Fruit fly (Drosophila melanogaster) whole organism, embryonic: Measurements from ENCODE around the gene Nup153.

ENCODE experiments used
- ATbp ChIP-seq: fragments of 200-800 bp; sonication (Bioruptor generic); optimal IDR thresholded peaks from 2 replicates; lab custom pipeline; 2017; ENCODE audit warnings: missing biosample characterization, mild to moderate bottlenecking, missing genetic modification characterization, missing genetic modification reagents
- Awh ChIP-seq: fragments of 200-800 bp; sonication (Bioruptor generic); IDR thresholded peaks from 2 replicates; pipeline ENCODE4, ENCODE4 v1.3.6; 2022; ENCODE audit warnings: missing biosample characterization, missing genetic modification characterization
- CG10543 ChIP-seq: fragments of 200-800 bp; sonication (Bioruptor generic); optimal IDR thresholded peaks from 3 replicates; lab custom pipeline; 2017; ENCODE audit warnings: missing biosample characterization, mild to moderate bottlenecking, missing genetic modification characterization, moderate library complexity
- CG12071 ChIP-seq: fragments of 200-800 bp; sonication (Bioruptor generic); optimal IDR thresholded peaks from 3 replicates; lab custom pipeline; 2018; ENCODE audit warnings: missing biosample characterization, mild to moderate bottlenecking, missing genetic modification characterization
- CG12219 ChIP-seq: fragments of 200-800 bp; sonication (Bioruptor generic); optimal IDR thresholded peaks from 3 replicates; lab custom pipeline; 2018; ENCODE audit warnings: missing biosample characterization, mild to moderate bottlenecking, missing genetic modification characterization
- CG12299 ChIP-seq: fragments of 200-800 bp; sonication (Bioruptor generic); optimal IDR thresholded peaks from 2 replicates; lab custom pipeline; 2018; ENCODE audit warnings: missing biosample characterization, mild to moderate bottlenecking, missing genetic modification characterization
- CG12391 ChIP-seq: fragments of 200-800 bp; sonication (Bioruptor generic); optimal IDR thresholded peaks from 3 replicates; lab custom pipeline; 2018; ENCODE audit warnings: missing biosample characterization, mild to moderate bottlenecking, missing genetic modification characterization, moderate library complexity
- CG15479 ChIP-seq: fragments of 200-800 bp; sonication (Bioruptor generic); optimal IDR thresholded peaks from 3 replicates; lab custom pipeline; 2019; ENCODE audit warnings: missing biosample characterization, mild to moderate bottlenecking, missing genetic modification characterization, moderate library complexity
- CG15601 ChIP-seq: fragments of 200-800 bp; sonication (Bioruptor generic); optimal IDR thresholded peaks from 3 replicates; lab custom pipeline; 2019; ENCODE audit warnings: missing biosample characterization, mild to moderate bottlenecking, missing genetic modification characterization, moderate library complexity
- CG17912 ChIP-seq: fragments of 200-800 bp; sonication (Bioruptor generic); optimal IDR thresholded peaks from 2 replicates; lab custom pipeline; 2018; ENCODE audit warnings: missing biosample characterization, mild to moderate bottlenecking, missing genetic modification characterization
- CG18262 ChIP-seq: fragments of 200-800 bp; optimal IDR thresholded peaks from 3 replicates; lab custom pipeline; 2019; ENCODE audit warnings: missing biosample characterization, mild to moderate bottlenecking, missing genetic modification characterization, moderate library complexity
- CG18619 ChIP-seq: fragments of 200-800 bp; sonication (Bioruptor generic); optimal IDR thresholded peaks from 3 replicates; lab custom pipeline; 2017; ENCODE audit warnings: missing biosample characterization, mild to moderate bottlenecking, missing genetic modification characterization
- CG2875 ChIP-seq: fragments of 200-800 bp; sonication (Bioruptor generic); optimal IDR thresholded peaks from 2 replicates; lab custom pipeline; 2017; ENCODE audit warnings: missing biosample characterization, mild to moderate bottlenecking, missing genetic modification characterization, missing genetic modification reagents
- CG31388 ChIP-seq: fragments of 200-800 bp; sonication (Bioruptor generic); optimal IDR thresholded peaks from 2 replicates; lab custom pipeline; 2016; ENCODE audit warnings: missing biosample characterization, missing genetic modification characterization
- CG3838 ChIP-seq: fragments of 200-800 bp; sonication (Bioruptor generic); optimal IDR thresholded peaks from 3 replicates; lab custom pipeline; 2016; ENCODE audit warnings: missing biosample characterization, missing genetic modification characterization
- CG6689 ChIP-seq: fragments of 200-800 bp; sonication (Bioruptor generic); IDR thresholded peaks from 2 replicates; pipeline ENCODE4 v1.3.6; 2022; ENCODE audit warnings: missing biosample characterization, missing genetic modification characterization
- CG7745 ChIP-seq: fragments of 200-800 bp; sonication (Bioruptor generic); optimal IDR thresholded peaks from 2 replicates; lab custom pipeline; 2018; ENCODE audit warnings: missing biosample characterization, mild to moderate bottlenecking, missing genetic modification characterization, moderate library complexity
- CG8089 ChIP-seq: fragments of 200-800 bp; sonication (Bioruptor generic); optimal IDR thresholded peaks from 3 replicates; lab custom pipeline; 2016; ENCODE audit warnings: missing biosample characterization, missing genetic modification characterization
- CG8359 ChIP-seq: fragments of 200-800 bp; sonication (Bioruptor generic); optimal IDR thresholded peaks from 2 replicates; lab custom pipeline; 2017; ENCODE audit warnings: missing biosample characterization, mild to moderate bottlenecking, missing genetic modification characterization, borderline replicate concordance
- CG9437 ChIP-seq: fragments of 200-800 bp; sonication (Bioruptor generic); optimal IDR thresholded peaks from 2 replicates; lab custom pipeline; 2018; ENCODE audit warnings: missing biosample characterization, mild to moderate bottlenecking, missing genetic modification characterization
- HHEX ChIP-seq: fragments of 200-800 bp; sonication (Bioruptor generic); optimal IDR thresholded peaks from 3 replicates; lab custom pipeline; 2017; ENCODE audit warnings: missing biosample characterization, mild to moderate bottlenecking, missing genetic modification characterization, missing genetic modification reagents
- HLH4C ChIP-seq: fragments of 200-800 bp; sonication (Bioruptor generic); IDR thresholded peaks from 3 replicates; pipeline ENCODE4 v1.3.6; 2022; ENCODE audit warnings: missing biosample characterization, missing genetic modification characterization; ENCODE audit not compliant: partially characterized antibody
- Hey ChIP-seq: fragments of 200-800 bp; sonication (Bioruptor generic); optimal IDR thresholded peaks from 3 replicates; lab custom pipeline; 2018; ENCODE audit warnings: missing biosample characterization, mild to moderate bottlenecking, missing genetic modification characterization
- Hr39 ChIP-seq: fragments of >200 bp; optimal IDR thresholded peaks from 2 replicates; lab custom pipeline; 2017
- Med ChIP-seq: fragments of 200-800 bp; sonication (Bioruptor generic); peaks from one replicate; lab custom pipeline; 2016; ENCODE audit warnings: missing biosample characterization, missing genetic modification characterization, mild to moderate bottlenecking, inconsistent platforms, moderate library complexity
- Nf-YB ChIP-seq: fragments of 200-800 bp; sonication (Bioruptor generic); optimal IDR thresholded peaks from 3 replicates; lab custom pipeline; 2019; ENCODE audit warnings: missing biosample characterization, mild to moderate bottlenecking, missing genetic modification characterization, moderate library complexity
- Sry-β ChIP-seq: fragments of 200-800 bp; sonication (Bioruptor generic); optimal IDR thresholded peaks from 2 replicates; lab custom pipeline; 2018; ENCODE audit warnings: missing biosample characterization, mild to moderate bottlenecking, missing genetic modification characterization, moderate library complexity
- Xrp1 ChIP-seq: fragments of 200-800 bp; sonication (Bioruptor generic); IDR thresholded peaks from 2 replicates; pipeline ENCODE4 v1.3.6; 2022; ENCODE audit warnings: missing biosample characterization, missing genetic modification characterization
- bigmax ChIP-seq: fragments of 200-800 bp; sonication (Bioruptor generic); optimal IDR thresholded peaks from 2 replicates; lab custom pipeline; 2018; ENCODE audit warnings: missing biosample characterization, mild to moderate bottlenecking, missing genetic modification characterization
- cad ChIP-seq: fragments of >200 bp; optimal IDR thresholded peaks from 2 replicates; lab custom pipeline; 2017; ENCODE audit warnings: missing biosample characterization, missing genetic modification characterization
- ci ChIP-seq: fragments of 200-800 bp; sonication (Bioruptor generic); IDR thresholded peaks from 3 replicates; pipeline ENCODE4 v1.3.6; 2022; ENCODE audit warnings: missing biosample characterization, missing genetic modification characterization
- ewg ChIP-seq: fragments of 200-800 bp; sonication (Bioruptor generic); optimal IDR thresholded peaks from 3 replicates; lab custom pipeline; 2017; ENCODE audit warnings: mild to moderate bottlenecking, missing biosample characterization, missing genetic modification reagents, missing genetic modification characterization
- gce ChIP-seq: fragments of 200-800 bp; sonication (Bioruptor generic); IDR thresholded peaks from 3 replicates; pipeline ENCODE4 v1.3.6; 2022; ENCODE audit warnings: missing biosample characterization, missing genetic modification characterization
- gcm ChIP-seq: fragments of 200-800 bp; sonication (Bioruptor generic); optimal IDR thresholded peaks from 2 replicates; lab custom pipeline; 2019; ENCODE audit warnings: missing biosample characterization, mild to moderate bottlenecking, missing genetic modification characterization, moderate library complexity
- grn ChIP-seq: fragments of 200-800 bp; sonication (Bioruptor generic); optimal IDR thresholded peaks from 3 replicates; lab custom pipeline; 2017; ENCODE audit warnings: missing biosample characterization, missing genetic modification characterization
- kni ChIP-seq: fragments of 200-800 bp; sonication (Bioruptor generic); optimal IDR thresholded peaks from 3 replicates; lab custom pipeline; 2017; ENCODE audit warnings: mild to moderate bottlenecking, missing biosample characterization, missing genetic modification reagents, missing genetic modification characterization
- lola ChIP-seq, 3 experiments: fragments of >200 bp in 2 of 3; fragments of 200-800 bp in 1 of 3; sonication (Bioruptor generic) in 1 of 3; optimal IDR thresholded peaks; 2 replicates each; lab custom pipeline; 2017 to 2019; ENCODE audit warnings: missing biosample characterization in 3 of 3, missing genetic modification characterization in 3 of 3, mild to moderate bottlenecking in 1 of 3, moderate library complexity in 1 of 3
- mirr ChIP-seq: fragments of 200-800 bp; sonication (Bioruptor generic); optimal IDR thresholded peaks from 3 replicates; lab custom pipeline; 2018; ENCODE audit warnings: missing biosample characterization, mild to moderate bottlenecking, missing genetic modification characterization
- otp ChIP-seq: fragments of 200-800 bp; sonication (Bioruptor generic); IDR thresholded peaks from 3 replicates; pipeline ENCODE4, ENCODE4 v1.3.6; 2022; ENCODE audit warnings: missing biosample characterization, missing genetic modification characterization
- salm ChIP-seq: fragments of 200-800 bp; sonication (Bioruptor generic); optimal IDR thresholded peaks from 2 replicates; lab custom pipeline; 2018; ENCODE audit warnings: missing biosample characterization, mild to moderate bottlenecking, missing genetic modification characterization
- scrt ChIP-seq: fragments of 200-800 bp; sonication (Bioruptor generic); optimal IDR thresholded peaks from 2 replicates; lab custom pipeline; 2018; ENCODE audit warnings: missing biosample characterization, mild to moderate bottlenecking, missing genetic modification characterization, moderate library complexity
- sens ChIP-seq: fragments of 200-800 bp; sonication (Bioruptor generic); peaks from one replicate; lab custom pipeline; 2016; ENCODE audit warnings: missing biosample characterization, missing genetic modification characterization
- so ChIP-seq: fragments of 200-800 bp; sonication (Bioruptor generic); IDR thresholded peaks from 3 replicates; pipeline ENCODE4 v1.3.6; 2022; ENCODE audit warnings: missing biosample characterization, missing genetic modification characterization
- sr ChIP-seq: fragments of 200-800 bp; sonication (Bioruptor generic); IDR thresholded peaks from 3 replicates; pipeline ENCODE4 v1.3.6; 2022; ENCODE audit warnings: missing biosample characterization, missing genetic modification characterization
- tio ChIP-seq: fragments of 200-800 bp; sonication (Bioruptor generic); optimal IDR thresholded peaks from 2 replicates; lab custom pipeline; 2017; ENCODE audit warnings: missing biosample characterization, missing genetic modification characterization, inconsistent platforms
- tup ChIP-seq: fragments of 200-800 bp; sonication (Bioruptor generic); optimal IDR thresholded peaks from 2 replicates; lab custom pipeline; 2016; ENCODE audit warnings: missing biosample characterization, mild to moderate bottlenecking, missing genetic modification characterization, moderate library complexity
- z ChIP-seq: fragments of 200-800 bp; sonication (Bioruptor generic); IDR thresholded peaks from 3 replicates; pipeline ENCODE4 v1.3.6; 2022; ENCODE audit warnings: missing biosample characterization, missing genetic modification characterization

The Nup153 gene

DNA sequence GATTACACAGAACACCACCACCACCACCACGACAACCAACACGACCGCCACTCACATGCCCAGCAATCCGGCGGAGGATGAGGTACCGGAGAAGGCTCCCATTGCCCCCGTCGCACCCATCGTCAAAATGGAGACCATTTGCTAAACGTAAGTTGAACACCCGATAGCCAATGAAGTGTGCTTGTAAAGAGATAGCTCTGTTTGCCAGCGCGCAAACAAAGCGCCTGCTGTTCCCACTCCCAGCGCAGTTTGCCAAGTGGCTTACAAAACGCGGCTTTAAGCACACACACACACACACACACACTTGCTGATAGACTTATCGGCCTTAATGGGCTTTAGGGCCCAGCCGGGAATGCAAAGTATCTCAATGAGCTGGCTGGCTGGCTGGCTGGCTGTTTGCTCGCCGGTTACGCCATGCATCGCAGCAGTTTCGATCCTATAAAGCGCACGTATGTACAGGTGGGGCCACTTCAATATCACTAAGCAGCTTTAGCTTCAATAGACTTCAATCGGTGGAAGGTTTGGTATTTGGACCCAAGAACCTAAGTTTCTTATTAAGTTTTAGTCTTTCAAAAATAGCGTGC is 44.4 kb downstream of the Nup153 start (continued):
- TF ChIP-seq Sry-β (GFP tag; lab: Kevin White, UChicago) (no peak), HLH4C (no peak), Med (GFP tag; lab: Kevin White, UChicago) (peak; percentile 35)

DNA sequence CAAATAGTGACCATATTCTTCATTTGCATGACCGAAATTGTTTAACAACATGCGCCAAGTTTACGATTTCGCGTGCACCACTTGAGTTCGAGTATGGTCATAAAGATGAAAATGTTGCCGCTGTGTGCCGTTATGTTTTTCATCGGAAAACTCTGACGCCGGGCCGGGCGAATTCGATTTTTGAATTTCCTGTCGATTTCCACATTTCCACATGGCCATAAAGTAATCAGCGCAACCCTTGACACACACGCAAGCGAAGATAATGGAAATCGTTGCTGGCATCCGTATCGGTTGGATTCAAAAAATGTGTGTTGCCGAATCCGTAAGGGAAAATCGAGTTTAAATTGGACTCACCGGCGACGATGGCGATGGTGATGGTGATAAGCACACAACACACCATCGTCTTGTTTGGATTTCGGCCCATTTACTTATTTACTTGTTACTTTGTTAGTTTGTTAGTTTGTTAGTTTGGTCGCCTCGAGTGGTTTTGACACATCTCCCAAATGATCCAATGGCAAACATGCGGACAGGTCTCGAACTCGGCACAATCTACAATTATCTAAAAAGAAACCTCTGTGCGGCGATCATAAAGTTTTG is 45.6 kb downstream of the Nup153 start:
- peak; percentile 89 for TF ChIP-seq ATbp (GFP tag; lab: Kevin White, UChicago)
- TF ChIP-seq CG7745 (tag; lab: Kevin White, UChicago): peak; percentile 66
- TF ChIP-seq CG3838 (GFP tag; lab: Kevin White, UChicago): peak; percentile 53
- TF ChIP-seq CG6689: peak; percentile 25; the same call in 1 of the 2 replicates
- peak; percentile 80 for TF ChIP-seq CG2875 (GFP tag; lab: Kevin White, UChicago)
- 0 out of 3 replicates have a peak, but pooled peaks have one; percentile 28 for TF ChIP-seq z (GFP tag; lab: Robert Waterston, UW)
- peak; percentile 66; the same call in 2 of the 3 replicates for TF ChIP-seq otp
- peak; percentile 40 for TF ChIP-seq CG8359 (GFP tag; lab: Kevin White, UChicago)
- peak; percentile 55 for TF ChIP-seq CG12219 (GFP tag; lab: Kevin White, UChicago)
- no peak for TF ChIP-seq CG9437 (GFP tag; lab: Kevin White, UChicago)
- peak; percentile 39 for TF ChIP-seq gcm (GFP tag; lab: Kevin White, UChicago)
- peak; percentile 13 for TF ChIP-seq CG12391 (tag; lab: Kevin White, UChicago)
- peak; percentile 84 for TF ChIP-seq sens (GFP tag; lab: Kevin White, UChicago)
- peak; percentile 14 for TF ChIP-seq HHEX
- peak; percentile 54 for TF ChIP-seq CG17912
- no peak for TF ChIP-seq Hr39 (lab: Kevin White, UChicago)
- 0 out of 3 replicates have a peak, but pooled peaks have one; percentile 28 for TF ChIP-seq so
- peak; percentile 75 for TF ChIP-seq Awh
- no peak for TF ChIP-seq scrt
- peak; percentile 87 for TF ChIP-seq grn (GFP tag; lab: Kevin White, UChicago)
- peak; percentile 37 for TF ChIP-seq Nf-YB (GFP tag; lab: Kevin White, UChicago)
- peak; percentile 45 for TF ChIP-seq ewg (GFP tag; lab: Kevin White, UChicago)
- 0 out of 3 replicates have a peak, but pooled peaks have one; percentile 60 for TF ChIP-seq gce (GFP tag; lab: Robert Waterston, UW)
- TF ChIP-seq CG12071 (GFP tag; lab: Kevin White, UChicago): peak; percentile 48
- peak; percentile 50 for TF ChIP-seq CG15601
- TF ChIP-seq CG10543: peak; percentile 57
- TF ChIP-seq Xrp1 (GFP tag; lab: Robert Waterston, UW): peak; percentile 76
- TF ChIP-seq CG12299 (tag; lab: Kevin White, UChicago): no peak
- TF ChIP-seq bigmax (GFP tag; lab: Kevin White, UChicago): no peak
- peak; percentile 46 for TF ChIP-seq salm
- TF ChIP-seq tio (GFP tag; lab: Kevin White, UChicago): peak; percentile 3
- peak; percentile 83 for TF ChIP-seq ci (GFP tag; lab: Robert Waterston, UW)
- peak; percentile 45 for TF ChIP-seq CG18619 (GFP tag; lab: Kevin White, UChicago)
- peak; percentile 25 for TF ChIP-seq mirr (GFP tag; lab: Kevin White, UChicago)
- no peak for TF ChIP-seq CG31388
- TF ChIP-seq CG18262 (tag; lab: Kevin White, UChicago): peak; percentile 52
- TF ChIP-seq lola (GFP tag; optimal IDR thresholded peaks at IDR 0.05; lab: Kevin White, UChicago): peak in 1 of 3 experiments; percentile 22
- TF ChIP-seq kni: peak; percentile 52
- no peak for TF ChIP-seq CG8089 (GFP tag; lab: Kevin White, UChicago)
- TF ChIP-seq cad (GFP tag; lab: Kevin White, UChicago): peak; percentile 90
- no peak for TF ChIP-seq tup (GFP tag; lab: Kevin White, UChicago)
- TF ChIP-seq CG15479 (GFP tag; lab: Kevin White, UChicago): peak; percentile 52
- peak; percentile 29 for TF ChIP-seq Hey (tag; lab: Kevin White, UChicago)
- TF ChIP-seq sr (GFP tag; lab: Robert Waterston, UW): 0 out of 3 replicates have a peak, but pooled peaks have one; percentile 26
